Worm (Caenorhabditis elegans): ENCODE data around the gene rexd-1.

rexd-1 gene

DNA sequence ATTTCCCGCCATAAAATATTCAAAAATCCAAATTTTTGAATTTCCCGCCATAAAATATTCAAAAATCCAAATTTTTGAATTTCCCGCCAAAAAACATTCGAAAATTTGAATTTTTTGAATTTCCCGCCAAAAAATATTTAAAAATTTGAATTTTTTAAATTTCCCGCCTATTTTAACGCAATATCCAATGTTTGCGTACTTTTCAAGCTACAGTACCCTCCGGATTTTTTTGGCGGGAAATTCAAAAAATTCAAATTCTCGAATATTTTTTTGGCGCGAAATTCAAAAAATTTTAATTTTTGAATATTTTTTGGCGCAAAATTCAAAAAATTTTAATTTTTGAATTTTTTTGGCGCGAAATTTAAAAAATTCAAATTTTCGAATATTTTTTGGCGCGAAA lies 3.2 kb upstream of the rexd-1 start:
- TF ChIP-seq tbx-11 (GFP tag; IDR thresholded peaks at IDR 0.05) (no peak), pes-1 (GFP tag; IDR thresholded peaks at IDR 0.05) (no peak), B0310.2 (tag; optimal IDR thresholded peaks at IDR 0.05) (no peak), F13C5.2 (tag; optimal IDR thresholded peaks at IDR 0.05) (no peak), tbx-37 (GFP tag; conservative IDR thresholded peaks at IDR 0.05) (no peak), hmbx-1 (tag; optimal IDR thresholded peaks at IDR 0.05) (no peak), ceh-36 (tag; optimal IDR thresholded peaks at IDR 0.05) (no peak), flt-1 (GFP tag; IDR thresholded peaks at IDR 0.05) (no peak)

DNA sequence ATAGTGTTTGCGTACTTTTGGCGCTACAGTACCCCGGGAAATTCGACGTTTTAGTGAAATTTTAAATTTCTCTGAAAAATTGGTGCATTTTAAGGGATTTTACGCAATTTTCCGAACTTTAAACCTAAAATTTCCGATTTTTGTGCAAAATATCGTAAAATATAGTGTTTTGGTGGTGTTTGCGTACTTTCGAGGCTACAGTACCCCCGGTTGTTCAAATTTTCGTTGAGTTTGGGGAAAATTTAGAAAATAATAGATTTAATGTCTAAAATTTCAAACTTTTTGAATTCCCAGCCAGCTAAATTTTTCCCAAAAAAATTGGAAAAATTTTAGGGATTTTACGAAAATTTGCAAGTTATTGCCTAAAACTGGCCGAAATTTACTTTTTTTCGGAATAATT lies 1.9 kb upstream of the rexd-1 start:
- TF ChIP-seq F13C5.2 (tag; optimal IDR thresholded peaks at IDR 0.05) (no peak), B0310.2 (tag; optimal IDR thresholded peaks at IDR 0.05) (no peak), tbx-11 (GFP tag; IDR thresholded peaks at IDR 0.05) (no peak), sea-1 (GFP tag; conservative IDR thresholded peaks at IDR 0.05) (no peak), ets-7 (tag; optimal IDR thresholded peaks at IDR 0.05) (no peak), hmg-4 (GFP tag; optimal IDR thresholded peaks at IDR 0.05) (no peak), ceh-36 (tag; optimal IDR thresholded peaks at IDR 0.05) (no peak), tra-4 (tag; optimal IDR thresholded peaks at IDR 0.05) (no peak), aly-1 (tag; optimal IDR thresholded peaks at IDR 0.05) (no peak), hmbx-1 (tag; optimal IDR thresholded peaks at IDR 0.05) (no peak), hnd-1 (tag; optimal IDR thresholded peaks at IDR 0.05) (no peak), scrt-1 (GFP tag; IDR thresholded peaks at IDR 0.05) (no peak), ceh-13 (GFP tag; optimal IDR thresholded peaks at IDR 0.05) (no peak), tbx-37 (GFP tag; conservative IDR thresholded peaks at IDR 0.05) (no peak), pes-1 (GFP tag; IDR thresholded peaks at IDR 0.05) (no peak), flt-1 (GFP tag; IDR thresholded peaks at IDR 0.05) (no peak), ama-1 (optimal IDR thresholded peaks at IDR 0.05) (no peak)

DNA sequence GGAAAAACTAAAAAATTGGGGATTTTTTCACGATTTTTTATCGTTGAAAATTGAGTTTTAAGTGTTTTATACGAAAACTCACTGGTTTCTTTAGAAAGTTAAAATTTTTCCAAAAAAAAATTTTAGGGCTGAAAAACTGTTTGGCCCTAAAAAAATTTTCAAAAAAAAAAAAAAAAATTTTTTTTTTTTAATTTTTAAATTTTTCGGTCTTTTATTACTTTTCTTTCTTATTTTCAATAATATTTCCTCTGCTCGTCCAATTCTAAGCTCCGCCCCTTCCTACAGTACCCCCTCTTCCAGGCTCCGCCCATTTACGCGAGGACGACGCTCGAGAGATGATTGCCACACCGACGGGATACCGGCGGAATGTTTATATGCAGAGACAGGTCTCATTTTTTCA lies 14.4 kb downstream of the rexd-1 start, which contains the start of gene pqn-82:
Gene pqn-82 (plus strand): TSS at position 301 of the 400 bp plus-strand sequence.
- TF ChIP-seq aly-1 (tag; optimal IDR thresholded peaks at IDR 0.05) = no peak

DNA sequence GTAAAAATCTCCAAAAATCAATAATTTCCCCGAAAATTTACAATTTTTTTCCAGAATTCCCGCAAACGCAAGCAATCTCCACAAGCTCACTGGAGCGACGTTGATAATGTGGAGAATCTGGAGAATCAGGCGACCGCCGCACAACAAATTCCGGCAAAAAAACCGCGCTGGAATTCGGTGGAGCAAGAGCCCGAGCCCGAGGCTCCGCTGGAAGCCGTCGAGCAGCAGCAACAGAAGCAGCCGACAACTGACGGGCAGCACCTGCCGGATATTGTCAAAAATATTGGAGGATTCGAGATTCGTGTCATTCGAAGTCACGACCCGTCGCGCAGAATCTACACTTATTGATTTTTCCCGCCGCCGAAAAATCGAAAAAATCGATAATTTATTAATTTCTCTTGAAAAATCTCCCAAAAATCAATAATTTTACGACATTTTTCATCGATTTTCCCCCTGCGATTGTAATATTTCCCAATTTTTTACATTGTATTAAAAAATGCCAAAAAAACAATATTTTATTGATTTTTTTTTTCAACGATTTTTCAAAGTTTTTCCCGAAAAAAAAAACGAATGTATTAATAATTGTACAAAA lies 17.9 kb downstream of the rexd-1 start:
- no peak for TF ChIP-seq ama-1 (optimal IDR thresholded peaks at IDR 0.05)
- no peak for TF ChIP-seq ets-7 (tag; optimal IDR thresholded peaks at IDR 0.05)
- TF ChIP-seq scrt-1 (GFP tag; IDR thresholded peaks at IDR 0.05) = no peak
- TF ChIP-seq ceh-13 (GFP tag; optimal IDR thresholded peaks at IDR 0.05) = no peak
- TF ChIP-seq hnd-1 (tag; optimal IDR thresholded peaks at IDR 0.05) = no peak
- no peak for TF ChIP-seq hmg-4 (GFP tag; optimal IDR thresholded peaks at IDR 0.05)
- TF ChIP-seq hmbx-1 (tag; optimal IDR thresholded peaks at IDR 0.05) = no peak
- TF ChIP-seq ceh-36 (tag; optimal IDR thresholded peaks at IDR 0.05) = no peak
- no peak for TF ChIP-seq tra-4 (tag; optimal IDR thresholded peaks at IDR 0.05)
- TF ChIP-seq aly-1 (tag; optimal IDR thresholded peaks at IDR 0.05) = no peak
- no peak for TF ChIP-seq B0310.2 (tag; optimal IDR thresholded peaks at IDR 0.05)
- TF ChIP-seq flt-1 (GFP tag; IDR thresholded peaks at IDR 0.05) = no peak
- TF ChIP-seq sea-1 (GFP tag; conservative IDR thresholded peaks at IDR 0.05) = no peak

DNA sequence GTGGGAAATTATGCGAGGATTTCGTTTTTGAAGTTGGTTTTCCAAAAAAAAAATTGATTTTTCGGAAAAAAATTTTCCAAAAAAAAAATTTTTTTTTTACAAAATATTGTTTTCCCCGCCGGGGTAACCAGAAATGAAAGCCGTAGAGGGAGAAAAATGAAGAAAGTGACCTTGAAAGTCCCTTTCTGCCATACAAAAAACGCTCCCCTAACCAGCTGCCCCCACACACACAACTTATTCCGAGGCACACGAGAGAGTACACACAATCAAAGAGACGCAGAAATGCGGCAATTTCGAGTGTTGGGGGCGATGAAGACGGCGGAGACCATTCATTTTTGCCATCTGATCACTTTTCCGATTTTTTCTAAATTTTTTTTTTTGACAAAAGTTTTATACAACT lies 19.6 kb downstream of the rexd-1 start:
- TF ChIP-seq flt-1 (GFP tag; IDR thresholded peaks at IDR 0.05) = no peak
- no peak for TF ChIP-seq aly-1 (tag; optimal IDR thresholded peaks at IDR 0.05)
- TF ChIP-seq ceh-13 (GFP tag; optimal IDR thresholded peaks at IDR 0.05) = no peak
- TF ChIP-seq tbx-11 (GFP tag; IDR thresholded peaks at IDR 0.05) = no peak

DNA sequence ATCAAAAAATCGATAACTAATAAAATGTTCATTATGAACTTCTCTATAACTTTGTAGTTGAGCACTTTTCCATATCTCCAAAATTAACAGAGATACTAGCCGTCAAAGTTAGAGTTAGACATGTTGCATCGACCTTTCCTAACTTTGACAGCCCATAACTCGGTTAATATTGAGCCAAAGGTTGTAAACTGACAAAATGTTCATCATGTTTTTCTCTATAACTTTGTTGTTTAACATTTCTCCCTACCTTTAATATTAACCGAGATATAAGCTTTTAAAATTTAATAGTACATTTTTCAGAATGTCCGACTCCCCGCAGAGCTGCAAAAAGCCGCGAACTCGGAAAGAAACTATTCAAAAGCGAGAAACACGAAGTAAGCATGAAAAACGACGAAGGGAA lies 20.8 kb downstream of the rexd-1 start, which contains the start of gene hlh-33:
Gene hlh-33 (plus strand): TSS at position 301 of the 400 bp plus-strand sequence.
- no peak for TF ChIP-seq ceh-36 (tag; optimal IDR thresholded peaks at IDR 0.05)
- TF ChIP-seq F13C5.2 (tag; optimal IDR thresholded peaks at IDR 0.05) = no peak
- no peak for TF ChIP-seq aly-1 (tag; optimal IDR thresholded peaks at IDR 0.05)
- TF ChIP-seq pes-1 (GFP tag; IDR thresholded peaks at IDR 0.05) = no peak
- no peak for TF ChIP-seq sea-1 (GFP tag; conservative IDR thresholded peaks at IDR 0.05)
- TF ChIP-seq B0310.2 (tag; optimal IDR thresholded peaks at IDR 0.05) = no peak
- no peak for TF ChIP-seq ceh-13 (GFP tag; optimal IDR thresholded peaks at IDR 0.05)
- TF ChIP-seq hmbx-1 (tag; optimal IDR thresholded peaks at IDR 0.05) = no peak
- TF ChIP-seq ama-1 (optimal IDR thresholded peaks at IDR 0.05) = no peak
- TF ChIP-seq tbx-37 (GFP tag; conservative IDR thresholded peaks at IDR 0.05) = no peak
- TF ChIP-seq hmg-4 (GFP tag; optimal IDR thresholded peaks at IDR 0.05) = no peak
- TF ChIP-seq scrt-1 (GFP tag; IDR thresholded peaks at IDR 0.05) = no peak
- no peak for TF ChIP-seq flt-1 (GFP tag; IDR thresholded peaks at IDR 0.05)
- TF ChIP-seq tbx-11 (GFP tag; IDR thresholded peaks at IDR 0.05) = no peak
- TF ChIP-seq tra-4 (tag; optimal IDR thresholded peaks at IDR 0.05) = no peak
- TF ChIP-seq hnd-1 (tag; optimal IDR thresholded peaks at IDR 0.05) = no peak

DNA sequence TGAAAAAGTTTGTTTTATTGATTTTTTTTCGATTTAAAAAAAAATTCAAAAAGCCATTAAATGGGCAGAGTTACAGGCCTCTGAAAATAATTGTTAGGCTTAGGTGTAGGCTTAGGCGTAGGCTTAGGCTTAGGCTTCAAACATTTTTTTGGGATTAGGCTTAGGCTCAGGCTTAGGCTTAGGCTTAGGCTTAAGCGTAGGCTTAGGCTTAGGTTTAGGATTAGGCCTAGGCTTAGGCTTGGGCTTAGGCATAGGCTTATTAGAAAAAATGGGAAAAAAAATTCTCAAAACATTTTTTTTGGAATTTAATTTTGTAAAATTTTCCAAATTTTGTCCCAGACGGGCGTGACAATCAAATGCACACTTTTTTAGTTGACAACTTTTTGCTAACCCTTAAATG lies 21.9 kb downstream of the rexd-1 start:
- no peak for TF ChIP-seq tbx-11 (GFP tag; IDR thresholded peaks at IDR 0.05)
- peak; percentile 83 for TF ChIP-seq ceh-36 (tag; optimal IDR thresholded peaks at IDR 0.05)
- TF ChIP-seq sea-1 (GFP tag; conservative IDR thresholded peaks at IDR 0.05) = no peak
- TF ChIP-seq pes-1 (GFP tag; IDR thresholded peaks at IDR 0.05) = no peak

DNA sequence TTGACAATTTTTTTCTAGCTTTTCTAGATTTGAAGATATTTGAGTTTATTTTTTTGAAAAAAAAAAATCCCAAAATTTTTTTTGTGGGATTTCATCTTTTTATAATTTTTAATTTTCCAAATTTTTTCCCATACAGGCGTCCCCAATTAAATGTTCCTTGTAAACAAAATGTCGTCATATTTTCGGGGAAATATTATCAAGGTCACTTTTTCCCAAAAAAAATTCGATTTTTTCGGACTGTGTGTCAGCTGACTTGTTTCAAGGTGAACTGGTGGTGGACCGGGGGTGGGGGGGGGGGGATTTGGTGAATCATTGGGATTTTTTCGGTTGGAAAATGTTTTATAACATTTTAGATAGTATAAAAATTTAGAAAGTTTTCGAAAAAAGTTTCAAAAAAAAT lies 22.4 kb downstream of the rexd-1 start:
- TF ChIP-seq aly-1 (tag; optimal IDR thresholded peaks at IDR 0.05) = no peak
- TF ChIP-seq ceh-13 (GFP tag; optimal IDR thresholded peaks at IDR 0.05) = no peak

DNA sequence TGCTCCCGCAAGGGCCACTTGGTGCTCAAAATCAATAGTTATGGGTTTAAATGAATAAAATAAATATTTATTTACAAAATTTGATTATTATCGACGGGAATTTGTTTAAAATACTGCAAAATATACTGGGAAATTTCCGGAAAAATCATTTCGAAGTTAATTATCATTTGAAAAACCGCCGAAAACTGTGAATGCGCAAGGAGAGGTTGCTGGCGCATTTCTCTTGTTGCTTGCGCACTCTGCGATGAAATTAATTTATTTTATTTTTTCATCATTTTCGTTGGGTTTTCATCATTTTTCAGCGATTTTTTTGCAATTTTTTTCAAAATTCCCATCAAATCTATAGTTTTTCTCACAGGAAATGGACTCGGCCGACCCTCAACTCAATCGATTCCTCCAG lies 25.2 kb downstream of the rexd-1 start, which contains the start of gene ddp-1:
Gene ddp-1 (plus strand): TSS at position 357 of the 400 bp plus-strand sequence.
- TF ChIP-seq ceh-36 (tag; optimal IDR thresholded peaks at IDR 0.05) (peak; percentile 77), sea-1 (GFP tag; conservative IDR thresholded peaks at IDR 0.05) (peak; percentile 72; the same call in 1 of the 2 replicates), tbx-37 (GFP tag; conservative IDR thresholded peaks at IDR 0.05) (peak; percentile 49; the same call in 1 of the 2 replicates), scrt-1 (GFP tag; IDR thresholded peaks at IDR 0.05) (peak; percentile 70; the same call in 1 of the 2 replicates), ceh-13 (GFP tag; optimal IDR thresholded peaks at IDR 0.05) (peak; percentile 51), B0310.2 (tag; optimal IDR thresholded peaks at IDR 0.05) (peak; percentile 43), aly-1 (tag; optimal IDR thresholded peaks at IDR 0.05) (no peak), ama-1 (optimal IDR thresholded peaks at IDR 0.05) (no peak), flt-1 (GFP tag; IDR thresholded peaks at IDR 0.05) (peak; percentile 69), tbx-11 (GFP tag; IDR thresholded peaks at IDR 0.05) (0 out of 2 replicates have a peak, but pooled peaks have one; percentile 44), ets-7 (tag; optimal IDR thresholded peaks at IDR 0.05) (no peak), hmg-4 (GFP tag; optimal IDR thresholded peaks at IDR 0.05) (peak; percentile 81), hnd-1 (tag; optimal IDR thresholded peaks at IDR 0.05) (peak; percentile 53), pes-1 (GFP tag; IDR thresholded peaks at IDR 0.05) (peak; percentile 82), tra-4 (tag; optimal IDR thresholded peaks at IDR 0.05) (peak; percentile 47), hmbx-1 (tag; optimal IDR thresholded peaks at IDR 0.05) (no peak), F13C5.2 (tag; optimal IDR thresholded peaks at IDR 0.05) (peak; percentile 96)
